Fruit fly (Drosophila melanogaster) whole organism, embryonic: Measurements from ENCODE around the gene Mtr3.

Experiments
- Ada2b ChIP-seq: fragments of 200-800 bp; sonication (Bioruptor generic); IDR thresholded peaks from 2 replicates; pipeline ENCODE4 v1.3.6; 2022; ENCODE audit warnings: missing biosample characterization, missing genetic modification characterization
- CG10543 ChIP-seq: fragments of 200-800 bp; sonication (Bioruptor generic); optimal IDR thresholded peaks from 3 replicates; lab custom pipeline; 2017; ENCODE audit warnings: missing biosample characterization, mild to moderate bottlenecking, missing genetic modification characterization, moderate library complexity
- CG11696 ChIP-seq: fragments of 200-800 bp; sonication (Bioruptor generic); IDR thresholded peaks from 2 replicates; pipeline ENCODE4 v1.3.6; 2022; ENCODE audit warnings: missing biosample characterization, missing genetic modification characterization
- CG12299 ChIP-seq: fragments of 200-800 bp; sonication (Bioruptor generic); optimal IDR thresholded peaks from 2 replicates; lab custom pipeline; 2018; ENCODE audit warnings: missing biosample characterization, mild to moderate bottlenecking, missing genetic modification characterization
- CG13624 ChIP-seq: fragments of 200-800 bp; sonication (Bioruptor generic); optimal IDR thresholded peaks from 2 replicates; lab custom pipeline; 2016; ENCODE audit warnings: missing biosample characterization, missing genetic modification characterization
- CG14965 ChIP-seq: fragments of 200-800 bp; sonication (Bioruptor generic); optimal IDR thresholded peaks from 2 replicates; lab custom pipeline; 2016; ENCODE audit warnings: missing biosample characterization, missing genetic modification characterization, borderline replicate concordance
- CG1529 ChIP-seq: fragments of 200-800 bp; sonication (Bioruptor generic); optimal IDR thresholded peaks from 3 replicates; lab custom pipeline; 2018; ENCODE audit warnings: missing biosample characterization, missing genetic modification characterization
- CG15479 ChIP-seq: fragments of 200-800 bp; sonication (Bioruptor generic); optimal IDR thresholded peaks from 3 replicates; lab custom pipeline; 2019; ENCODE audit warnings: missing biosample characterization, mild to moderate bottlenecking, missing genetic modification characterization, moderate library complexity
- CG17186 ChIP-seq: fragments of 200-800 bp; sonication (Bioruptor generic); optimal IDR thresholded peaks from 3 replicates; lab custom pipeline; 2017; ENCODE audit warnings: missing biosample characterization, missing genetic modification reagents, missing genetic modification characterization
- CG18476 ChIP-seq: fragments of 200-800 bp; sonication (Bioruptor generic); optimal IDR thresholded peaks from 2 replicates; lab custom pipeline; 2016; ENCODE audit warnings: missing biosample characterization, mild to moderate bottlenecking, missing genetic modification characterization
- CG2202 ChIP-seq: fragments of 200-800 bp; sonication (Bioruptor generic); optimal IDR thresholded peaks from 2 replicates; lab custom pipeline; 2018; ENCODE audit warnings: missing biosample characterization, mild to moderate bottlenecking, missing genetic modification characterization
- CG4617 ChIP-seq: fragments of 200-800 bp; sonication (Bioruptor generic); optimal IDR thresholded peaks from 3 replicates; lab custom pipeline; 2016; ENCODE audit warnings: missing biosample characterization, missing genetic modification characterization, borderline replicate concordance
- CG6254 ChIP-seq: fragments of 200-800 bp; sonication (Bioruptor generic); optimal IDR thresholded peaks from 3 replicates; lab custom pipeline; 2017; ENCODE audit warnings: mild to moderate bottlenecking, missing biosample characterization, missing genetic modification reagents, missing genetic modification characterization
- CG6689 ChIP-seq: fragments of 200-800 bp; sonication (Bioruptor generic); IDR thresholded peaks from 2 replicates; pipeline ENCODE4 v1.3.6; 2022; ENCODE audit warnings: missing biosample characterization, missing genetic modification characterization
- CG7963 ChIP-seq: fragments of 200-800 bp; sonication (Bioruptor generic); IDR thresholded peaks from 3 replicates; pipeline ENCODE4 v1.3.6; 2022; ENCODE audit warnings: missing biosample characterization, missing genetic modification characterization; ENCODE audit not compliant: partially characterized antibody
- D19A ChIP-seq: fragments of 200-800 bp; optimal IDR thresholded peaks from 3 replicates; lab custom pipeline; 2019; ENCODE audit warnings: missing biosample characterization, mild to moderate bottlenecking, missing genetic modification characterization, moderate library complexity
- Deaf1 ChIP-seq: fragments of 200-800 bp; optimal IDR thresholded peaks from 3 replicates; lab custom pipeline; 2019; ENCODE audit warnings: missing biosample characterization, mild to moderate bottlenecking, missing genetic modification characterization, moderate library complexity
- Ets65A ChIP-seq: fragments of 200-800 bp; sonication (Bioruptor generic); peaks from one replicate; lab custom pipeline; 2016; ENCODE audit warnings: missing biosample characterization, missing genetic modification characterization
- Fer3 ChIP-seq: fragments of 200-800 bp; sonication (Bioruptor generic); optimal IDR thresholded peaks from 2 replicates; lab custom pipeline; 2018; ENCODE audit warnings: missing biosample characterization, mild to moderate bottlenecking, missing genetic modification characterization, moderate library complexity
- HLH4C ChIP-seq: fragments of 200-800 bp; sonication (Bioruptor generic); IDR thresholded peaks from 3 replicates; pipeline ENCODE4 v1.3.6; 2022; ENCODE audit warnings: missing biosample characterization, missing genetic modification characterization; ENCODE audit not compliant: partially characterized antibody
- HLHmδ ChIP-seq: fragments of 200-800 bp; sonication (Bioruptor generic); optimal IDR thresholded peaks from 2 replicates; lab custom pipeline; 2018; ENCODE audit warnings: missing biosample characterization, mild to moderate bottlenecking, missing genetic modification characterization, moderate library complexity
- Hmx ChIP-seq: fragments of 200-800 bp; sonication (Bioruptor generic); optimal IDR thresholded peaks from 2 replicates; lab custom pipeline; 2016; ENCODE audit warnings: missing biosample characterization, missing genetic modification characterization
- Hr39 ChIP-seq: fragments of >200 bp; optimal IDR thresholded peaks from 2 replicates; lab custom pipeline; 2017
- Lim3 ChIP-seq: fragments of 200-800 bp; sonication (Bioruptor generic); IDR thresholded peaks from 2 replicates; pipeline ENCODE4 v1.3.6; 2022; ENCODE audit warnings: missing biosample characterization, missing genetic modification characterization
- MESR4 ChIP-seq: fragments of 200-800 bp; sonication (Bioruptor generic); optimal IDR thresholded peaks from 2 replicates; lab custom pipeline; 2018; ENCODE audit warnings: missing biosample characterization, mild to moderate bottlenecking, missing genetic modification characterization, moderate library complexity
- Optix ChIP-seq: fragments of 200-800 bp; sonication (Bioruptor generic); IDR thresholded peaks from 3 replicates; pipeline ENCODE4 v1.3.6; 2022; ENCODE audit warnings: missing biosample characterization, missing genetic modification characterization
- Sry-δ ChIP-seq: fragments of 200-800 bp; sonication (Bioruptor generic); optimal IDR thresholded peaks from 2 replicates; lab custom pipeline; 2016; ENCODE audit warnings: missing biosample characterization, missing genetic modification characterization
- Stat92E ChIP-seq, 3 experiments: fragments of >200 bp in 2 of 3; fragments of 200-800 bp in 1 of 3; sonication (Bioruptor generic) in 1 of 3; optimal IDR thresholded peaks; 2 replicates each; lab custom pipeline; 2017 to 2019; ENCODE audit warnings: missing biosample characterization in 3 of 3, missing genetic modification characterization in 3 of 3, mild to moderate bottlenecking in 1 of 3, moderate library complexity in 1 of 3
- Tbp ChIP-seq: fragments of >200 bp; optimal IDR thresholded peaks from 2 replicates; lab custom pipeline; 2018; ENCODE audit warnings: missing biosample characterization, missing genetic modification characterization
- Xbp1 ChIP-seq: fragments of 200-800 bp; sonication (Bioruptor generic); optimal IDR thresholded peaks from 3 replicates; lab custom pipeline; 2016; ENCODE audit warnings: missing biosample characterization, mild to moderate bottlenecking, missing genetic modification characterization
- Xrp1 ChIP-seq: fragments of 200-800 bp; sonication (Bioruptor generic); IDR thresholded peaks from 2 replicates; pipeline ENCODE4 v1.3.6; 2022; ENCODE audit warnings: missing biosample characterization, missing genetic modification characterization
- ab ChIP-seq: fragments of 200-800 bp; sonication (Bioruptor generic); optimal IDR thresholded peaks from 2 replicates; lab custom pipeline; 2016; ENCODE audit warnings: missing biosample characterization, missing genetic modification characterization
- ac ChIP-seq: fragments of 200-800 bp; sonication (Bioruptor generic); optimal IDR thresholded peaks from 3 replicates; lab custom pipeline; 2017; ENCODE audit warnings: missing biosample characterization, mild to moderate bottlenecking, missing genetic modification characterization
- az2 ChIP-seq: fragments of 200-800 bp; sonication (Bioruptor generic); optimal IDR thresholded peaks from 3 replicates; lab custom pipeline; 2016; ENCODE audit warnings: missing biosample characterization, missing genetic modification characterization
- bab2 ChIP-seq: fragments of 200-800 bp; sonication (Bioruptor generic); optimal IDR thresholded peaks from 2 replicates; lab custom pipeline; 2016; ENCODE audit warnings: missing biosample characterization, missing genetic modification characterization
- croc ChIP-seq: fragments of 200-800 bp; sonication (Bioruptor generic); conservative IDR thresholded peaks from 3 replicates; pipeline ENCODE4 v1.3.6; 2022; ENCODE audit warnings: missing biosample characterization, missing genetic modification characterization
- danr ChIP-seq: fragments of 200-800 bp; sonication (Bioruptor generic); IDR thresholded peaks from 2 replicates; pipeline ENCODE4 v1.3.6; 2022; ENCODE audit warnings: missing biosample characterization, missing genetic modification characterization
- dmrt11E ChIP-seq: fragments of 200-800 bp; sonication (Bioruptor generic); optimal IDR thresholded peaks from 3 replicates; lab custom pipeline; 2018; ENCODE audit warnings: missing biosample characterization, mild to moderate bottlenecking, missing genetic modification characterization, moderate library complexity
- fd3F ChIP-seq: fragments of 200-800 bp; sonication (Bioruptor generic); optimal IDR thresholded peaks from 2 replicates; lab custom pipeline; 2018; ENCODE audit warnings: missing biosample characterization, mild to moderate bottlenecking, missing genetic modification characterization, moderate library complexity
- gcm2 ChIP-seq: fragments of 200-800 bp; sonication (Bioruptor generic); optimal IDR thresholded peaks from 2 replicates; lab custom pipeline; 2016; ENCODE audit warnings: missing biosample characterization, missing genetic modification characterization
- gro ChIP-seq: fragments of 200-800 bp; sonication (Bioruptor generic); optimal IDR thresholded peaks from 2 replicates; lab custom pipeline; 2016; ENCODE audit warnings: missing biosample characterization, missing genetic modification characterization
- ind ChIP-seq: fragments of 200-800 bp; sonication (Bioruptor generic); optimal IDR thresholded peaks from 3 replicates; lab custom pipeline; 2016; ENCODE audit warnings: missing biosample characterization, missing genetic modification characterization
- inv ChIP-seq: fragments of 200-800 bp; sonication (Bioruptor generic); IDR thresholded peaks from 2 replicates; pipeline ENCODE4 v1.3.6; 2022; ENCODE audit warnings: missing biosample characterization, missing genetic modification characterization; ENCODE audit not compliant: partially characterized antibody
- kni ChIP-seq: fragments of 200-800 bp; sonication (Bioruptor generic); optimal IDR thresholded peaks from 3 replicates; lab custom pipeline; 2017; ENCODE audit warnings: mild to moderate bottlenecking, missing biosample characterization, missing genetic modification reagents, missing genetic modification characterization
- lab ChIP-seq: fragments of 200-800 bp; sonication (Bioruptor generic); optimal IDR thresholded peaks from 3 replicates; lab custom pipeline; 2017; ENCODE audit warnings: missing biosample characterization, missing genetic modification characterization, mild to moderate bottlenecking, moderate library complexity, missing genetic modification reagents
- nerfin-2 ChIP-seq: fragments of 200-800 bp; sonication (Bioruptor generic); IDR thresholded peaks from 2 replicates; pipeline ENCODE4 v1.3.6; 2022; ENCODE audit warnings: missing biosample characterization, missing genetic modification characterization; ENCODE audit not compliant: partially characterized antibody
- nom ChIP-seq: fragments of 200-800 bp; sonication (Bioruptor generic); optimal IDR thresholded peaks from 2 replicates; lab custom pipeline; 2017; ENCODE audit warnings: missing biosample characterization, missing genetic modification characterization, mild to moderate bottlenecking, moderate library complexity, missing genetic modification reagents
- slbo ChIP-seq: fragments of 200-800 bp; sonication (Bioruptor generic); IDR thresholded peaks from 2 replicates; pipeline ENCODE4 v1.3.6; 2022; ENCODE audit warnings: missing biosample characterization, missing genetic modification characterization
- sna ChIP-seq: fragments of 200-800 bp; sonication (Bioruptor generic); IDR thresholded peaks from 2 replicates; pipeline ENCODE4 v1.3.6; 2022; ENCODE audit warnings: missing biosample characterization, missing genetic modification characterization; ENCODE audit not compliant: partially characterized antibody
- tio ChIP-seq: fragments of 200-800 bp; sonication (Bioruptor generic); optimal IDR thresholded peaks from 2 replicates; lab custom pipeline; 2017; ENCODE audit warnings: missing biosample characterization, missing genetic modification characterization, inconsistent platforms

Gene Mtr3

DNA sequence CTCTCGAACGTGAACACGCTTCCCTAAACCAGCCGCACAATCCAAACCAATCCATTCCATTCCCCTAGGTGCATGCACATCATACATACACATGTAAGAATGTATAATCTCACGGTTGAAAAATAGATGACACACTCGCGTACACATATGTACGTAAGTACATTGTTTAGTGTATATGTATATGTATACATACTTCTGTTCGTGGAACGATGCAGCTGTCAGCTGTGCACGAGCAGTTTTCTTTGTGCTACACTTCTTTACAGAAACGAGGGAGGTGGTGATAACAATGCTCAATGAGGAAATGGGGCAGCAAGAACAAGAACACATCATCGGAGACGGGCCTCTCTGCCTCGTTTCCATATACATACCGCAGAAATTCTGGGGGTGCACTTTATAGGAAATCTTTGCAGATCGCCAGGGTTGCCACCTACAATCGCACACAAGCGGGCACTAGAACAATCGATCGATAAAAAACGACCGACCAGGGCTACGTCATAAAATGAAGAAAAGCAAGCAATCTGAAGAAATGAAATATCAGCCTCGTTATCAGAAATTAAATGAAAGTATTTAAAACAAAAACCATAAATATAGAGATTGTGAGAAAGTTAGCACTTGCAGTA lies 14.1 kb downstream of the Mtr3 start (continued):
- peak; percentile 90 for TF ChIP-seq CG15479 (GFP tag; lab: Kevin White, UChicago)
- TF ChIP-seq Deaf1 (tag; lab: Kevin White, UChicago), result peak; percentile 57
- no peak for TF ChIP-seq CG12299 (tag; lab: Kevin White, UChicago)
- no peak for TF ChIP-seq CG18476 (GFP tag; lab: Kevin White, UChicago)
- TF ChIP-seq Xrp1 (GFP tag; lab: Robert Waterston, UW), result peak; percentile 32; the same call in 1 of the 2 replicates
- peak; percentile 0 for TF ChIP-seq nom
- TF ChIP-seq CG11696, result no peak
- TF ChIP-seq Ets65A (GFP tag; lab: Kevin White, UChicago), result no peak
- TF ChIP-seq sna, result peak; percentile 33; the same call in 1 of the 2 replicates
- TF ChIP-seq az2, result no peak
- TF ChIP-seq CG17186 (GFP tag; lab: Kevin White, UChicago), result no peak
- TF ChIP-seq CG4617, result no peak
- no peak for TF ChIP-seq MESR4
- no peak for TF ChIP-seq CG14965 (GFP tag; lab: Kevin White, UChicago)
- no peak for TF ChIP-seq CG6254 (GFP tag; lab: Kevin White, UChicago)
- TF ChIP-seq Hr39 (lab: Kevin White, UChicago), result no peak
- TF ChIP-seq danr (GFP tag; lab: Robert Waterston, UW), result no peak
- no peak for TF ChIP-seq Fer3
- no peak for TF ChIP-seq lab (GFP tag; lab: Kevin White, UChicago)
- TF ChIP-seq kni (GFP tag; lab: Kevin White, UChicago), result peak; percentile 96
- TF ChIP-seq Sry-δ (GFP tag; lab: Kevin White, UChicago), result peak; percentile 47
- TF ChIP-seq Xbp1 (GFP tag; lab: Kevin White, UChicago), result no peak
- no peak for TF ChIP-seq fd3F (GFP tag; lab: Kevin White, UChicago)
- TF ChIP-seq CG6689 (GFP tag; lab: Robert Waterston, UW), result no peak
- peak; percentile 11 for TF ChIP-seq D19A (tag; lab: Kevin White, UChicago)
- no peak for TF ChIP-seq HLHmδ (GFP tag; lab: Kevin White, UChicago)
- TF ChIP-seq Tbp, result no peak
- no peak for TF ChIP-seq croc (GFP tag; lab: Robert Waterston, UW)
- no peak for TF ChIP-seq CG13624 (GFP tag; lab: Kevin White, UChicago)
- no peak for TF ChIP-seq CG7963 (GFP tag; lab: Robert Waterston, UW)
- TF ChIP-seq ab (GFP tag; lab: Kevin White, UChicago), result no peak
- peak; percentile 36 for TF ChIP-seq ac (GFP tag; lab: Kevin White, UChicago)
- no peak for TF ChIP-seq tio (GFP tag; lab: Kevin White, UChicago)
- TF ChIP-seq Optix (GFP tag; lab: Robert Waterston, UW), result no peak
- TF ChIP-seq slbo (GFP tag; lab: Robert Waterston, UW), result no peak
- TF ChIP-seq ind, result no peak
- TF ChIP-seq gro (GFP tag; lab: Kevin White, UChicago), result no peak
- TF ChIP-seq HLH4C (GFP tag; lab: Robert Waterston, UW), result no peak
- no peak for TF ChIP-seq CG2202 (tag; lab: Kevin White, UChicago)
- TF ChIP-seq CG10543 (GFP tag; lab: Kevin White, UChicago), result peak; percentile 60
- TF ChIP-seq inv (GFP tag; lab: Robert Waterston, UW), result no peak
- no peak for TF ChIP-seq Ada2b (GFP tag; lab: Robert Waterston, UW)
- no peak for TF ChIP-seq Hmx
- TF ChIP-seq Stat92E (GFP tag; optimal IDR thresholded peaks at IDR 0.05; lab: Kevin White, UChicago), result no peak
- no peak for TF ChIP-seq nerfin-2
- no peak for TF ChIP-seq gcm2 (GFP tag; lab: Kevin White, UChicago)
- no peak for TF ChIP-seq CG1529
- no peak for TF ChIP-seq dmrt11E (tag; lab: Kevin White, UChicago)
- TF ChIP-seq Lim3, result no peak
- no peak for TF ChIP-seq bab2 (GFP tag; lab: Kevin White, UChicago)
